Fruit fly (Drosophila melanogaster): ENCODE measurements around the gene mip130.

Gene mip130

DNA sequence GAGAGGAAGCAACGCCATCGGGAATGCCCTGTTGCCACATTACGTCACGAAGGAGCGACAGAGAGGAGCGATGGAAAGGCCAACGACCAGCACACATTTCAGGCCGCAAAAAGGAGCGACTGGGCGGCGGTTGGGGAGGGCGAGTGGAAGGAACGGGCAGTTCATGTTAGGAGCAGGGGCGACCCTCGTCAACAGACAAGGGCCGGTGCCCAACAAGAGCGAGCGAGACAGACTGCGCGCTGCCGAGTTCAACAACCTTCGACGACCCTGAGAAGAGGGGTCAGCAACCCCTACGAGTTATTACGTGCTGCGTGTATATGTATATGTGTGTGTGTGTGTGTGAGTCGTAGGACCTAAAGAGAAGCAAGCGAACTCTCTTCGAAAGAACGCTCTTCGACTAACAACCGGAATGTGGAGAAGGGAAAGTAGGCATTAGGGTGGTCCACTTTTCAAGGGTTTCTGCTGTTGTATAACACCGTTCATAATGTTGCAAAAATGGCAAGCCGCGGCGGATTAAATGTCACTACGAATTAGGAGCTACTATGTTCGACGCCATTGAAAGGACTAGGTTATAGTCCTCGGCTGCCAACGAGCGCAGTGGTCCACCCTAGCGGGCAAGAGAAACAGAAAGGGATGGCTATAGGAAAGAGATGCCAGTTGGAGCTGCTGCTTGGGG lies 43.5 kb downstream of the mip130 start (continued):
- TF ChIP-seq kni (GFP tag; optimal IDR thresholded peaks at IDR 0.05) (peak; percentile 86), ttk (GFP tag; IDR thresholded peaks at IDR 0.05) (peak; percentile 90), CG12299 (tag; optimal IDR thresholded peaks at IDR 0.05) (peak; percentile 89), Sox102F (GFP tag; optimal IDR thresholded peaks at IDR 0.05) (peak; percentile 96), ase (GFP tag; IDR thresholded peaks at IDR 0.05) (peak; percentile 87), CG11247 (GFP tag; IDR thresholded peaks at IDR 0.05) (peak; percentile 88), CG4404 (GFP tag; IDR thresholded peaks at IDR 0.05) (peak; percentile 81), Atf-2 (GFP tag; optimal IDR thresholded peaks at IDR 0.05) (peak; percentile 93), CG2712 (tag; optimal IDR thresholded peaks at IDR 0.05) (peak; percentile 97), Trl (optimal IDR thresholded peaks at IDR 0.05) (peak; percentile 55 to 64), Trl (GFP tag; optimal IDR thresholded peaks at IDR 0.05) (peak; percentile 96), CG13894 (tag; optimal IDR thresholded peaks at IDR 0.05) (peak; percentile 91), CG18619 (GFP tag; optimal IDR thresholded peaks at IDR 0.05) (peak; percentile 94), CG33213 (GFP tag; optimal IDR thresholded peaks at IDR 0.05) (peak; percentile 91), Ssrp (tag; optimal IDR thresholded peaks at IDR 0.05) (peak; percentile 92), Vsx1 (GFP tag; optimal IDR thresholded peaks at IDR 0.05) (peak; percentile 91), chinmo (GFP tag; IDR thresholded peaks at IDR 0.05; ENCODE audit: partially characterized antibody) (no peak), CG1832 (GFP tag; optimal IDR thresholded peaks at IDR 0.05) (peak; percentile 63), Six4 (GFP tag; optimal IDR thresholded peaks at IDR 0.05) (peak; percentile 95), CG15601 (tag; optimal IDR thresholded peaks at IDR 0.05) (peak; percentile 94), nau (GFP tag; optimal IDR thresholded peaks at IDR 0.05) (peak; percentile 94), Awh (GFP tag; IDR thresholded peaks at IDR 0.05) (peak; percentile 95), gsb (GFP tag; IDR thresholded peaks at IDR 0.05) (peak; percentile 68), Elba2 (GFP tag; optimal IDR thresholded peaks at IDR 0.05) (peak; percentile 31), D19A (tag; optimal IDR thresholded peaks at IDR 0.05) (peak; percentile 92), Myb (GFP tag; optimal IDR thresholded peaks at IDR 0.05) (peak; percentile 86), mld (GFP tag; IDR thresholded peaks at IDR 0.05; ENCODE audit: partially characterized antibody) (no peak), CG14965 (GFP tag; optimal IDR thresholded peaks at IDR 0.05; ENCODE audit: borderline replicate concordance) (peak; percentile 75), wek (GFP tag; optimal IDR thresholded peaks at IDR 0.05) (peak; percentile 88), Bdp1 (GFP tag; optimal IDR thresholded peaks at IDR 0.05) (peak; percentile 88), CrebB (tag; optimal IDR thresholded peaks at IDR 0.05) (peak; percentile 93), ssp (GFP tag; IDR thresholded peaks at IDR 0.05) (peak; percentile 77), caup (GFP tag; optimal IDR thresholded peaks at IDR 0.05; ENCODE audit: severe bottlenecking) (peak; percentile 96), CG3847 (GFP tag; IDR thresholded peaks at IDR 0.05) (peak; percentile 88), Kr (GFP tag; optimal IDR thresholded peaks at IDR 0.05) (peak; percentile 47), cg (GFP tag; optimal IDR thresholded peaks at IDR 0.05) (peak; percentile 72), CG6272 (GFP tag; IDR thresholded peaks at IDR 0.05) (peak; percentile 85), toy (GFP tag; IDR thresholded peaks at IDR 0.05) (peak; percentile 85), ind (GFP tag; optimal IDR thresholded peaks at IDR 0.05) (peak; percentile 97), CG7271 (tag; optimal IDR thresholded peaks at IDR 0.05) (peak; percentile 80), CG9876 (GFP tag; optimal IDR thresholded peaks at IDR 0.05) (peak; percentile 89), Spps (tag; optimal IDR thresholded peaks at IDR 0.05) (peak; percentile 92), CG4328 (GFP tag; optimal IDR thresholded peaks at IDR 0.05) (peak; percentile 82), pita (GFP tag; optimal IDR thresholded peaks at IDR 0.05) (no peak), CG11093 (GFP tag; IDR thresholded peaks at IDR 0.05) (peak; percentile 87), tgo (GFP tag; IDR thresholded peaks at IDR 0.05) (peak; percentile 90), CG17328 (GFP tag; IDR thresholded peaks at IDR 0.05) (peak; percentile 95), GATAe (GFP tag; conservative IDR thresholded peaks at IDR 0.05) (peak; percentile 45; the same call in 1 of the 2 replicates), Neu2 (GFP tag; optimal IDR thresholded peaks at IDR 0.05; ENCODE audit: borderline replicate concordance) (peak; percentile 50), CG7556 (GFP tag; optimal IDR thresholded peaks at IDR 0.05) (peak; percentile 95)
